Worm (Caenorhabditis elegans): ENCODE data around the gene flr-4.

DNA sequence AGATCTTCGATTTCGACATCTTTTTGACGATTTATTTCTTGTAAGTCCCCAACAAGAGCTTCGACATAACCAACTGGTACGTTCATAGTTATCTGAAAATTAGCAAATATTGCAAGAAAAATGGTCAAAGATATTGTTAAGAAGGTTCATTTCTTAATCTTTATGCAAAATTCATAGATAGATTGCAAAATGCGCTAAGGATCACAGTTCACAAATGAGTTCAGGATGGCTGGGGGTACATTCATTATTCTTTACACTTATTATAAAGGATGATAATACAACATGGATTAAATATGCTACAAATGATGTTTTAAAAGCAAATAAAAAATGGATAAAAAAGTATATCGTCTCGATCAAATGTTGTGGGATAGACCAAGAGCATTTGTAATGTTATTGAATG lies 32.5 kb upstream of the flr-4 start, which contains the start of gene H03G16.5:
- TF ChIP-seq fos-1 (tag; optimal IDR thresholded peaks at IDR 0.05): no peak
- TF ChIP-seq mef-2 (tag; optimal IDR thresholded peaks at IDR 0.05): no peak
- TF ChIP-seq nhr-19 (GFP tag; conservative IDR thresholded peaks at IDR 0.05): no peak
- no peak for TF ChIP-seq lin-39 (tag; optimal IDR thresholded peaks at IDR 0.05)
- no peak for TF ChIP-seq nhr-11 (tag; optimal IDR thresholded peaks at IDR 0.05)
- TF ChIP-seq pqm-1 (tag; optimal IDR thresholded peaks at IDR 0.05): no peak

Data from whole organism, L1 larva.